Worm (Caenorhabditis elegans) whole organism, mixed stage, embryonic: ENCODE results near the gene acl-3.

Source experiments
- M03D4.4 ChIP-seq: sonication (generic microtip); optimal IDR thresholded peaks from 2 replicates; lab custom pipeline; 2017; ENCODE audit warnings: mild to moderate bottlenecking, missing genetic modification characterization, missing compliant biosample characterization
- bed-3 ChIP-seq: fragments of 200-800 bp; sonication (Bioruptor generic); optimal IDR thresholded peaks from 3 replicates; lab custom pipeline; 2018; ENCODE audit warnings: mild to moderate bottlenecking, missing genetic modification characterization, moderate library complexity, missing compliant biosample characterization
- blmp-1 ChIP-seq: fragments of 150-350 bp; optimal IDR thresholded peaks from 2 replicates; lab custom pipeline; 2014; ENCODE audit warnings: missing biosample characterization, missing genetic modification characterization
- ceh-39 ChIP-seq: fragments of 150-350 bp; optimal IDR thresholded peaks from 2 replicates; lab custom pipeline; 2014; ENCODE audit warnings: missing biosample characterization, missing genetic modification characterization
- ceh-83 ChIP-seq: fragments of 200-800 bp; sonication (Bioruptor generic); optimal IDR thresholded peaks from 2 replicates; lab custom pipeline; 2018; ENCODE audit warnings: mild to moderate bottlenecking, missing genetic modification characterization, missing compliant biosample characterization
- cnd-1 ChIP-seq: fragments of 200-800 bp; sonication (Bioruptor generic); optimal IDR thresholded peaks from 2 replicates; lab custom pipeline; 2018; ENCODE audit warnings: mild to moderate bottlenecking, missing genetic modification characterization, missing compliant biosample characterization
- drap-1 ChIP-seq: fragments of 200-800 bp; sonication (Bioruptor generic); optimal IDR thresholded peaks from 3 replicates; lab custom pipeline; 2018; ENCODE audit warnings: mild to moderate bottlenecking, missing genetic modification characterization, missing compliant biosample characterization
- elt-1 ChIP-seq: sonication (generic microtip); optimal IDR thresholded peaks from 2 replicates; lab custom pipeline; 2017; ENCODE audit warnings: missing genetic modification characterization, mild to moderate bottlenecking, missing compliant biosample characterization, antibody characterized with exemption, moderate library complexity, borderline replicate concordance; ENCODE audit not compliant: insufficient read depth
- elt-3 ChIP-seq: fragments of 150-350 bp; optimal IDR thresholded peaks from 2 replicates; lab custom pipeline; 2014; ENCODE audit warnings: missing biosample characterization, missing genetic modification characterization
- flh-1 ChIP-seq: fragments of 200-800 bp; sonication (Bioruptor generic); optimal IDR thresholded peaks from 2 replicates; lab custom pipeline; 2018; ENCODE audit warnings: mild to moderate bottlenecking, missing genetic modification characterization, moderate library complexity, missing compliant biosample characterization
- ham-2 ChIP-seq: fragments of 200-800 bp; sonication (Bioruptor generic); optimal IDR thresholded peaks from 2 replicates; lab custom pipeline; 2018; ENCODE audit warnings: mild to moderate bottlenecking, missing genetic modification characterization, missing compliant biosample characterization
- hlh-1 ChIP-seq: fragments of 150-350 bp; optimal IDR thresholded peaks from 2 replicates; lab custom pipeline; 2014; ENCODE audit warnings: missing biosample characterization, missing genetic modification reagents, missing genetic modification characterization
- lin-13 ChIP-seq: fragments of 150-350 bp; optimal IDR thresholded peaks from 2 replicates; lab custom pipeline; 2014; ENCODE audit warnings: missing biosample characterization, missing genetic modification characterization
- lsy-2 ChIP-seq: fragments of 150-350 bp; optimal IDR thresholded peaks from 2 replicates; lab custom pipeline; 2014; ENCODE audit warnings: missing biosample characterization, missing genetic modification characterization
- mep-1 ChIP-seq: fragments of 150-350 bp; optimal IDR thresholded peaks from 2 replicates; lab custom pipeline; 2017; ENCODE audit warnings: missing biosample characterization, missing genetic modification reagents, missing genetic modification characterization, inconsistent platforms
- mls-2 ChIP-seq: sonication (generic microtip); optimal IDR thresholded peaks from 2 replicates; lab custom pipeline; 2016; ENCODE audit warnings: mild to moderate bottlenecking, missing genetic modification characterization, moderate library complexity, missing compliant biosample characterization
- nhr-12 ChIP-seq: fragments of 150-350 bp; optimal IDR thresholded peaks from 2 replicates; lab custom pipeline; 2014; ENCODE audit warnings: missing biosample characterization, missing genetic modification characterization
- nhr-2 ChIP-seq: fragments of 150-350 bp; optimal IDR thresholded peaks from 2 replicates; lab custom pipeline; 2014; ENCODE audit warnings: missing biosample characterization, missing genetic modification characterization
- nhr-237 ChIP-seq: fragments of 150-350 bp; optimal IDR thresholded peaks from 2 replicates; lab custom pipeline; 2014; ENCODE audit warnings: missing biosample characterization, missing genetic modification characterization
- nhr-28 ChIP-seq: fragments of 150-350 bp; optimal IDR thresholded peaks from 2 replicates; lab custom pipeline; 2014; ENCODE audit warnings: missing biosample characterization, missing genetic modification characterization
- nhr-76 ChIP-seq: sonication (generic microtip); optimal IDR thresholded peaks from 2 replicates; lab custom pipeline; 2017; ENCODE audit warnings: missing biosample characterization, missing genetic modification characterization
- pha-4 ChIP-seq: fragments of 150-350 bp; optimal IDR thresholded peaks from 2 replicates; lab custom pipeline; 2018; ENCODE audit warnings: missing biosample characterization, missing genetic modification reagents, missing genetic modification characterization
- sem-2 ChIP-seq: fragments of 200-800 bp; sonication (Bioruptor generic); optimal IDR thresholded peaks from 2 replicates; lab custom pipeline; 2018; ENCODE audit warnings: mild to moderate bottlenecking, missing genetic modification characterization, missing compliant biosample characterization
- snpc-4 ChIP-seq: fragments of 150-350 bp; optimal IDR thresholded peaks from 2 replicates; lab custom pipeline; 2014; ENCODE audit warnings: missing biosample characterization, missing genetic modification characterization
- sptf-1 ChIP-seq: sonication (generic microtip); optimal IDR thresholded peaks from 2 replicates; lab custom pipeline; 2017; ENCODE audit warnings: mild to moderate bottlenecking, missing genetic modification characterization, moderate library complexity, missing compliant biosample characterization
- tbx-8 ChIP-seq: fragments of 200-800 bp; sonication (Bioruptor generic); optimal IDR thresholded peaks from 2 replicates; lab custom pipeline; 2018; ENCODE audit warnings: mild to moderate bottlenecking, missing genetic modification characterization, moderate library complexity, missing compliant biosample characterization
- unc-120 ChIP-seq: sonication (generic microtip); optimal IDR thresholded peaks from 2 replicates; lab custom pipeline; 2017; ENCODE audit warnings: missing genetic modification characterization, missing compliant biosample characterization; ENCODE audit not compliant: poor library complexity, severe bottlenecking
- unc-39 ChIP-seq: fragments of 150-350 bp; optimal IDR thresholded peaks from 2 replicates; lab custom pipeline; 2014; ENCODE audit warnings: missing biosample characterization, missing genetic modification characterization
- unc-62 ChIP-seq: fragments of 150-350 bp; optimal IDR thresholded peaks from 2 replicates; lab custom pipeline; 2014; ENCODE audit warnings: missing biosample characterization, missing genetic modification reagents, missing genetic modification characterization
- zip-8 ChIP-seq: fragments of 150-350 bp; optimal IDR thresholded peaks from 2 replicates; lab custom pipeline; 2014; ENCODE audit warnings: missing biosample characterization, missing genetic modification characterization
- ztf-11 ChIP-seq: fragments of 150-350 bp; optimal IDR thresholded peaks from 2 replicates; lab custom pipeline; 2014; ENCODE audit warnings: missing biosample characterization, missing genetic modification characterization

The acl-3 gene

ce11 chrIV:11649031-11649430, 2.8 kb downstream of the acl-3 start, which contains the start of gene ZK809.8:
TSS of gene ZK809.8 (minus strand) at chrIV:11649064.
- TF ChIP-seq sem-2 (GFP tag; lab: Kevin White, UChicago) (no peak), hlh-1 (peak; percentile 15)
- TF ChIP-seq, all 35 proteins: peak for 1

- TF ChIP-seq hlh-1 (peak; percentile 17), ztf-11 (tag; lab: Kevin White, UChicago) (no peak)
Observed at ce11 chrIV:11646908-11647307, 4.9 kb downstream of the acl-3 start.

ce11 chrIV:11645354-11645753, 6.5 kb downstream of the acl-3 start:
- TF ChIP-seq nhr-12 (tag; lab: Kevin White, UChicago) (no peak), sem-2 (GFP tag; lab: Kevin White, UChicago) (no peak), snpc-4 (tag; lab: Kevin White, UChicago) (no peak), lin-13 (tag; lab: Kevin White, UChicago) (no peak), unc-62 (no peak), elt-1 (tag; lab: Kevin White, UChicago) (no peak), elt-3 (tag; lab: Kevin White, UChicago) (no peak), unc-120 (no peak), drap-1 (GFP tag; lab: Kevin White, UChicago) (no peak), lsy-2 (tag; lab: Kevin White, UChicago) (no peak), zip-8 (tag; lab: Kevin White, UChicago) (no peak), nhr-2 (tag; lab: Kevin White, UChicago) (no peak), mls-2 (no peak), M03D4.4 (tag; lab: Kevin White, UChicago) (no peak), mep-1 (tag; lab: Kevin White, UChicago) (no peak), tbx-8 (no peak), nhr-237 (tag; lab: Kevin White, UChicago) (no peak), sptf-1 (no peak)

- TF ChIP-seq sem-2 (GFP tag; lab: Kevin White, UChicago) (no peak), ceh-83 (GFP tag; lab: Kevin White, UChicago) (no peak), nhr-237 (tag; lab: Kevin White, UChicago) (no peak), bed-3 (no peak), snpc-4 (tag; lab: Kevin White, UChicago) (no peak), flh-1 (GFP tag; lab: Kevin White, UChicago) (no peak), unc-120 (no peak), ham-2 (GFP tag; lab: Kevin White, UChicago) (no peak), nhr-76 (tag; lab: Kevin White, UChicago) (no peak), hlh-1 (no peak), pha-4 (no peak)
Observed at ce11 chrIV:11644705-11645104, 7.1 kb downstream of the acl-3 start.

- TF ChIP-seq snpc-4 (tag; lab: Kevin White, UChicago) (no peak), bed-3 (no peak), drap-1 (GFP tag; lab: Kevin White, UChicago) (no peak), ceh-39 (tag; lab: Kevin White, UChicago) (no peak), nhr-12 (tag; lab: Kevin White, UChicago) (no peak), hlh-1 (no peak), nhr-28 (tag; lab: Kevin White, UChicago) (no peak), lsy-2 (tag; lab: Kevin White, UChicago) (no peak), nhr-2 (tag; lab: Kevin White, UChicago) (no peak), ztf-11 (tag; lab: Kevin White, UChicago) (no peak), mls-2 (no peak), tbx-8 (no peak)
- TF ChIP-seq, all 35 proteins: peak for 0
Observed at ce11 chrIV:11643829-11644228, 8.0 kb downstream of the acl-3 start, which contains the start of gene prx-2. TSS of gene prx-2 (plus strand) at chrIV:11644129.

ce11 chrIV:11641802-11642201, 10.0 kb downstream of the acl-3 start, which contains the start of gene ZK809.1:
TSS of gene ZK809.1 (plus strand) at chrIV:11642102.
- TF ChIP-seq nhr-237 (tag; lab: Kevin White, UChicago) (no peak), sem-2 (GFP tag; lab: Kevin White, UChicago) (no peak), snpc-4 (tag; lab: Kevin White, UChicago) (no peak), nhr-2 (tag; lab: Kevin White, UChicago) (no peak), nhr-12 (tag; lab: Kevin White, UChicago) (no peak), mep-1 (tag; lab: Kevin White, UChicago) (no peak), blmp-1 (no peak), pha-4 (no peak), ham-2 (GFP tag; lab: Kevin White, UChicago) (no peak), hlh-1 (no peak), unc-120 (no peak), flh-1 (GFP tag; lab: Kevin White, UChicago) (no peak), cnd-1 (tag; lab: Kevin White, UChicago) (no peak), lsy-2 (tag; lab: Kevin White, UChicago) (no peak), unc-39 (tag; lab: Kevin White, UChicago) (no peak), nhr-76 (tag; lab: Kevin White, UChicago) (no peak), ceh-39 (tag; lab: Kevin White, UChicago) (no peak), ceh-83 (GFP tag; lab: Kevin White, UChicago) (no peak), M03D4.4 (tag; lab: Kevin White, UChicago) (no peak)
